Worm (Caenorhabditis elegans) whole organism, L1 larva: ENCODE measurements around the gene M02E1.3.
A peak's percentile ranks its signal among the peaks of the same experiment; 100 is the strongest.

Experiments
- C34B4.2 ChIP-seq: sonication (generic microtip); optimal IDR thresholded peaks from 2 replicates; lab custom pipeline; 2017; ENCODE audit warnings: mild to moderate bottlenecking, missing genetic modification characterization, missing compliant biosample characterization
- F16B12.6 ChIP-seq: fragments of 150-350 bp; optimal IDR thresholded peaks from 2 replicates; lab custom pipeline; 2014; ENCODE audit warnings: missing biosample characterization, missing genetic modification characterization
- alr-1 ChIP-seq: fragments of 200-800 bp; sonication (Bioruptor generic); optimal IDR thresholded peaks from 2 replicates; lab custom pipeline; 2018; ENCODE audit warnings: borderline replicate concordance, mild to moderate bottlenecking, missing genetic modification characterization, missing compliant biosample characterization
- ama-1 ChIP-seq: fragments of 150-350 bp; optimal IDR thresholded peaks from 2 replicates; lab custom pipeline; 2014
- blmp-1 ChIP-seq: fragments of 150-350 bp; optimal IDR thresholded peaks from 2 replicates; lab custom pipeline; 2014; ENCODE audit warnings: missing biosample characterization, missing genetic modification characterization
- ceh-8 ChIP-seq: fragments of 200-800 bp; sonication (Bioruptor generic); optimal IDR thresholded peaks from 2 replicates; lab custom pipeline; 2018; ENCODE audit warnings: mild to moderate bottlenecking, missing genetic modification characterization, moderate library complexity, missing compliant biosample characterization
- ceh-82 ChIP-seq, 3 experiments: fragments of 150-350 bp in 1 of 3; sonication (generic microtip) in 2 of 3; optimal IDR thresholded peaks; 2 replicates each; lab custom pipeline; 2014 to 2017; ENCODE audit warnings: missing biosample characterization in 3 of 3, missing genetic modification characterization in 3 of 3
- ceh-90 ChIP-seq: sonication (generic microtip); optimal IDR thresholded peaks from 2 replicates; lab custom pipeline; 2016; ENCODE audit warnings: missing genetic modification characterization, missing compliant biosample characterization
- ces-1 ChIP-seq: fragments of 150-350 bp; optimal IDR thresholded peaks from 2 replicates; lab custom pipeline; 2014; ENCODE audit warnings: missing biosample characterization, missing genetic modification reagents, missing genetic modification characterization
- dsc-1 ChIP-seq: sonication (generic microtip); optimal IDR thresholded peaks from 2 replicates; lab custom pipeline; 2016; ENCODE audit warnings: mild to moderate bottlenecking, missing genetic modification characterization, missing compliant biosample characterization
- efl-3 ChIP-seq: fragments of 200-800 bp; sonication (Bioruptor generic); optimal IDR thresholded peaks from 2 replicates; lab custom pipeline; 2018; ENCODE audit warnings: mild to moderate bottlenecking, missing genetic modification characterization, missing compliant biosample characterization
- egl-13 ChIP-seq: sonication (generic microtip); optimal IDR thresholded peaks from 2 replicates; lab custom pipeline; 2016; ENCODE audit warnings: missing genotype, missing genetic modification reagents, missing genetic modification characterization, missing compliant biosample characterization
- egl-27 ChIP-seq, 2 experiments: fragments of 150-350 bp in 1 of 2; sonication (generic microtip); optimal IDR thresholded peaks; 3 replicates each; lab custom pipeline; 2017 to 2018; ENCODE audit warnings: missing biosample characterization in 2 of 2, missing genetic modification characterization in 2 of 2, missing genetic modification reagents in 2 of 2
- elt-3 ChIP-seq, 6 experiments: fragments of 150-350 bp in 1 of 6; sonication (generic microtip); optimal IDR thresholded peaks; 2 replicates each; lab custom pipeline; 2017 to 2018; ENCODE audit warnings: missing biosample characterization in 6 of 6, missing genetic modification characterization in 6 of 6, inconsistent platforms in 1 of 6
- fkh-8 ChIP-seq: sonication (generic microtip); optimal IDR thresholded peaks from 2 replicates; lab custom pipeline; 2016; ENCODE audit warnings: mild to moderate bottlenecking, missing genetic modification characterization, missing compliant biosample characterization
- fos-1 ChIP-seq: fragments of 150-350 bp; optimal IDR thresholded peaks from 2 replicates; lab custom pipeline; 2014; ENCODE audit warnings: missing biosample characterization, missing genetic modification characterization
- grh-1 ChIP-seq: fragments of 200-800 bp; sonication (Bioruptor generic); IDR thresholded peaks from 2 replicates; pipeline ENCODE4 v1.3.6; 2022; ENCODE audit warnings: missing genetic modification reagents, missing genetic modification characterization, missing compliant biosample characterization
- irx-1 ChIP-seq: sonication (generic microtip); optimal IDR thresholded peaks from 2 replicates; lab custom pipeline; 2016; ENCODE audit warnings: missing genetic modification characterization, missing compliant biosample characterization
- isw-1 ChIP-seq: fragments of 200-800 bp; sonication (Bioruptor generic); IDR thresholded peaks from 2 replicates; pipeline ENCODE4 v1.3.6; 2022; ENCODE audit warnings: missing genetic modification characterization, missing compliant biosample characterization
- lin-14 ChIP-seq: fragments of 200-800 bp; sonication (Bioruptor generic); optimal IDR thresholded peaks from 2 replicates; lab custom pipeline; 2018; ENCODE audit warnings: mild to moderate bottlenecking, missing genetic modification characterization, moderate library complexity, missing compliant biosample characterization
- lin-15B ChIP-seq: fragments of 150-350 bp; sonication (generic microtip); optimal IDR thresholded peaks from 3 replicates; lab custom pipeline; 2014; ENCODE audit warnings: missing biosample characterization, missing genetic modification characterization
- lin-39 ChIP-seq: fragments of 150-350 bp; optimal IDR thresholded peaks from 2 replicates; lab custom pipeline; 2014; ENCODE audit warnings: missing biosample characterization, missing genetic modification reagents, missing genetic modification characterization
- lir-3 ChIP-seq: sonication (generic microtip); optimal IDR thresholded peaks from 2 replicates; lab custom pipeline; 2016; ENCODE audit warnings: mild to moderate bottlenecking, missing genetic modification characterization, moderate library complexity, missing compliant biosample characterization; ENCODE audit not compliant: poor library complexity
- mab-9 ChIP-seq: fragments of 200-800 bp; sonication (Bioruptor generic); IDR thresholded peaks from 2 replicates; pipeline ENCODE4 v1.3.6; 2022; ENCODE audit warnings: missing genetic modification reagents, missing genetic modification characterization, missing compliant biosample characterization
- mdl-1 ChIP-seq, 2 experiments: fragments of 150-350 bp; optimal IDR thresholded peaks; 2 replicates each; lab custom pipeline; 2014 to 2017; ENCODE audit warnings: missing biosample characterization in 2 of 2, missing genetic modification characterization in 2 of 2, inconsistent platforms in 1 of 2
- mep-1 ChIP-seq: fragments of 150-350 bp; optimal IDR thresholded peaks from 2 replicates; lab custom pipeline; 2014; ENCODE audit warnings: missing biosample characterization, missing genetic modification characterization
- nhr-11 ChIP-seq: fragments of 150-350 bp; optimal IDR thresholded peaks from 2 replicates; lab custom pipeline; 2014; ENCODE audit warnings: missing biosample characterization, missing genetic modification characterization
- nhr-12 ChIP-seq: sonication (generic microtip); optimal IDR thresholded peaks from 2 replicates; lab custom pipeline; 2017; ENCODE audit warnings: missing biosample characterization, missing genetic modification characterization
- nhr-19 ChIP-seq: fragments of 200-800 bp; sonication (Bioruptor generic); conservative IDR thresholded peaks from 2 replicates; pipeline ENCODE4 v1.3.6; 2022; ENCODE audit warnings: missing genetic modification characterization, missing compliant biosample characterization
- nhr-20 ChIP-seq: sonication (generic microtip); optimal IDR thresholded peaks from 2 replicates; lab custom pipeline; 2016; ENCODE audit warnings: mild to moderate bottlenecking, missing genetic modification characterization, missing compliant biosample characterization
- nhr-28 ChIP-seq: fragments of 150-350 bp; optimal IDR thresholded peaks from 2 replicates; lab custom pipeline; 2014; ENCODE audit warnings: missing biosample characterization, missing genetic modification characterization
- nhr-47 ChIP-seq: sonication (generic microtip); optimal IDR thresholded peaks from 2 replicates; lab custom pipeline; 2016; ENCODE audit warnings: mild to moderate bottlenecking, missing genetic modification characterization, moderate library complexity, missing compliant biosample characterization
- nhr-76 ChIP-seq: sonication (generic microtip); optimal IDR thresholded peaks from 2 replicates; lab custom pipeline; 2017; ENCODE audit warnings: missing biosample characterization, missing genetic modification characterization
- nhr-77 ChIP-seq: fragments of 150-350 bp; optimal IDR thresholded peaks from 2 replicates; lab custom pipeline; 2014; ENCODE audit warnings: missing biosample characterization, missing genetic modification characterization
- nhr-84 ChIP-seq: sonication (generic microtip); optimal IDR thresholded peaks from 2 replicates; lab custom pipeline; 2017; ENCODE audit warnings: missing biosample characterization, missing genetic modification characterization
- nhr-90 ChIP-seq: sonication (generic microtip); optimal IDR thresholded peaks from 2 replicates; lab custom pipeline; 2016; ENCODE audit warnings: mild to moderate bottlenecking, missing genetic modification characterization, missing compliant biosample characterization; ENCODE audit not compliant: poor library complexity
- pax-3 ChIP-seq: fragments of 200-800 bp; sonication (Bioruptor generic); optimal IDR thresholded peaks from 2 replicates; lab custom pipeline; 2018; ENCODE audit warnings: mild to moderate bottlenecking, missing genetic modification characterization, moderate library complexity, missing compliant biosample characterization
- snu-23 ChIP-seq: sonication (generic microtip); optimal IDR thresholded peaks from 2 replicates; lab custom pipeline; 2016; ENCODE audit warnings: missing genetic modification characterization, missing compliant biosample characterization
- sox-4 ChIP-seq: sonication (generic microtip); optimal IDR thresholded peaks from 2 replicates; lab custom pipeline; 2016; ENCODE audit warnings: missing genetic modification characterization, missing compliant biosample characterization
- sup-37 ChIP-seq: fragments of 200-800 bp; sonication (Bioruptor generic); optimal IDR thresholded peaks from 2 replicates; lab custom pipeline; 2018; ENCODE audit warnings: mild to moderate bottlenecking, missing genetic modification characterization, missing compliant biosample characterization
- swsn-7 ChIP-seq: sonication (generic microtip); optimal IDR thresholded peaks from 2 replicates; lab custom pipeline; 2016; ENCODE audit warnings: missing genetic modification characterization, missing compliant biosample characterization
- unc-130 ChIP-seq: fragments of 150-350 bp; optimal IDR thresholded peaks from 2 replicates; lab custom pipeline; 2017; ENCODE audit warnings: missing biosample characterization, missing genetic modification characterization, inconsistent platforms
- unc-62 ChIP-seq: fragments of 150-350 bp; optimal IDR thresholded peaks from 2 replicates; lab custom pipeline; 2014; ENCODE audit warnings: missing biosample characterization, missing genetic modification reagents, missing genetic modification characterization
- unc-86 ChIP-seq: sonication (generic microtip); optimal IDR thresholded peaks from 2 replicates; lab custom pipeline; 2016; ENCODE audit warnings: missing genetic modification characterization, missing compliant biosample characterization
- unc-98 ChIP-seq: fragments of 200-800 bp; sonication (Bioruptor generic); IDR thresholded peaks from 2 replicates; pipeline ENCODE4 v1.3.6; 2022; ENCODE audit warnings: missing genetic modification characterization, missing compliant biosample characterization
- vab-15 ChIP-seq: sonication (generic microtip); optimal IDR thresholded peaks from 2 replicates; lab custom pipeline; 2017; ENCODE audit warnings: missing genotype, mild to moderate bottlenecking, missing genetic modification characterization, missing compliant biosample characterization
- zag-1 ChIP-seq: fragments of 150-350 bp; optimal IDR thresholded peaks from 2 replicates; lab custom pipeline; 2014; ENCODE audit warnings: missing biosample characterization, missing genetic modification characterization
- zip-4 ChIP-seq: fragments of 200-800 bp; sonication (Bioruptor generic); optimal IDR thresholded peaks from 2 replicates; lab custom pipeline; 2018; ENCODE audit warnings: mild to moderate bottlenecking, missing genetic modification characterization, moderate library complexity, missing compliant biosample characterization
- ztf-11 ChIP-seq, 2 experiments: sonication (generic microtip); optimal IDR thresholded peaks; 2 replicates each; lab custom pipeline; 2016 to 2017; ENCODE audit warnings: missing genetic modification characterization in 2 of 2, missing biosample characterization in 1 of 2, missing compliant biosample characterization in 1 of 2
- ztf-4 ChIP-seq: fragments of 150-350 bp; optimal IDR thresholded peaks from 2 replicates; lab custom pipeline; 2014; ENCODE audit warnings: missing biosample characterization, missing genetic modification characterization

M02E1.3 gene

ce11 chrX:324021-324420 is 1.7 kb downstream of the M02E1.3 start (continued):
- TF ChIP-seq nhr-19 (peak; percentile 31; the same call in 1 of the 2 replicates), swsn-7 (peak; percentile 66), lin-15B (tag; lab: Kevin White, UChicago) (peak; percentile 19), pax-3 (tag; lab: Kevin White, UChicago) (no peak), snu-23 (GFP tag; lab: Kevin White, UChicago) (peak; percentile 54), nhr-47 (tag; lab: Kevin White, UChicago) (peak; percentile 74), sox-4 (tag; lab: Kevin White, UChicago) (no peak), mab-9 (GFP tag; lab: Robert Waterston, UW) (no peak), ceh-8 (GFP tag; lab: Kevin White, UChicago) (peak; percentile 40), grh-1 (GFP tag; lab: Robert Waterston, UW) (no peak), egl-13 (tag; lab: Kevin White, UChicago) (peak; percentile 0), fos-1 (tag; lab: Kevin White, UChicago) (no peak), ceh-90 (tag; lab: Kevin White, UChicago) (no peak), nhr-28 (tag; lab: Kevin White, UChicago) (no peak), alr-1 (tag; lab: Kevin White, UChicago) (no peak), sup-37 (GFP tag; lab: Kevin White, UChicago) (no peak), mdl-1 (tag; optimal IDR thresholded peaks at IDR 0.05; lab: Kevin White, UChicago) (peak; percentile 32 to 86), F16B12.6 (tag; lab: Kevin White, UChicago) (peak; percentile 33), nhr-84 (tag; lab: Kevin White, UChicago) (no peak), ztf-11 (tag; optimal IDR thresholded peaks at IDR 0.05; lab: Kevin White, UChicago) (no peak), vab-15 (tag; lab: Kevin White, UChicago) (no peak), nhr-11 (no peak), unc-62 (GFP tag; lab: Kevin White, UChicago) (no peak), dsc-1 (tag; lab: Kevin White, UChicago) (peak; percentile 37), lin-39 (no peak), zag-1 (tag; lab: Kevin White, UChicago) (no peak), unc-130 (tag; lab: Kevin White, UChicago) (no peak), unc-98 (GFP tag; lab: Robert Waterston, UW) (no peak), efl-3 (GFP tag; lab: Kevin White, UChicago) (no peak), egl-27 (tag; optimal IDR thresholded peaks at IDR 0.05; lab: Kevin White, UChicago) (no peak), nhr-77 (tag; lab: Kevin White, UChicago) (no peak), blmp-1 (tag; lab: Kevin White, UChicago) (no peak), zip-4 (GFP tag; lab: Kevin White, UChicago) (no peak), nhr-90 (tag; lab: Kevin White, UChicago) (no peak)

- TF ChIP-seq ces-1 (GFP tag; lab: Kevin White, UChicago) (no peak), lin-14 (GFP tag; lab: Kevin White, UChicago) (peak; percentile 41), efl-3 (GFP tag; lab: Kevin White, UChicago) (no peak), C34B4.2 (no peak), unc-98 (GFP tag; lab: Robert Waterston, UW) (no peak), vab-15 (tag; lab: Kevin White, UChicago) (no peak), ztf-4 (tag; lab: Kevin White, UChicago) (no peak), irx-1 (tag; lab: Kevin White, UChicago) (no peak), nhr-76 (tag; lab: Kevin White, UChicago) (no peak), mab-9 (GFP tag; lab: Robert Waterston, UW) (no peak), blmp-1 (tag; lab: Kevin White, UChicago) (peak; percentile 45), ztf-11 (tag; optimal IDR thresholded peaks at IDR 0.05; lab: Kevin White, UChicago) (no peak), lir-3 (tag; lab: Kevin White, UChicago) (no peak), lin-15B (tag; lab: Kevin White, UChicago) (no peak), fkh-8 (tag; lab: Kevin White, UChicago) (no peak), nhr-28 (tag; lab: Kevin White, UChicago) (no peak), unc-86 (tag; lab: Kevin White, UChicago) (no peak), nhr-47 (tag; lab: Kevin White, UChicago) (peak; percentile 51), ama-1 (no peak), mep-1 (tag; lab: Kevin White, UChicago) (peak; percentile 77), ceh-82 (tag; optimal IDR thresholded peaks at IDR 0.05; lab: Kevin White, UChicago) (peak in 1 of 3 experiments; percentile 21), nhr-12 (no peak), elt-3 (tag; optimal IDR thresholded peaks at IDR 0.05; lab: Kevin White, UChicago) (no peak), egl-13 (tag; lab: Kevin White, UChicago) (no peak), nhr-20 (peak; percentile 33), isw-1 (GFP tag; lab: Robert Waterston, UW) (no peak)
Measured at ce11 chrX:325597-326161, 3.4 kb downstream of the M02E1.3 start, which contains the start of gene M02E1.1. M02E1.1 (plus strand) TSS chrX:326111.
